Fruit fly (Drosophila melanogaster) whole organism, embryonic: ENCODE measurements around the gene Df31.

ENCODE experiments used
- CG4617 ChIP-seq: fragments of 200-800 bp; sonication (Bioruptor generic); optimal IDR thresholded peaks from 3 replicates; lab custom pipeline; 2016; ENCODE audit warnings: missing biosample characterization, missing genetic modification characterization, borderline replicate concordance
- CG4820 ChIP-seq: fragments of 200-800 bp; sonication (Bioruptor generic); optimal IDR thresholded peaks from 3 replicates; lab custom pipeline; 2016; ENCODE audit warnings: missing biosample characterization, missing genetic modification characterization
- CG6272 ChIP-seq: fragments of 200-800 bp; sonication (Bioruptor generic); IDR thresholded peaks from 2 replicates; pipeline ENCODE4 v1.3.6; 2022; ENCODE audit warnings: missing biosample characterization, missing genetic modification characterization
- CG7963 ChIP-seq: fragments of 200-800 bp; sonication (Bioruptor generic); IDR thresholded peaks from 3 replicates; pipeline ENCODE4 v1.3.6; 2022; ENCODE audit warnings: missing biosample characterization, missing genetic modification characterization; ENCODE audit not compliant: partially characterized antibody
- Hr3 ChIP-seq: fragments of 200-800 bp; sonication (Bioruptor generic); optimal IDR thresholded peaks from 3 replicates; lab custom pipeline; 2016; ENCODE audit warnings: missing biosample characterization, missing genetic modification characterization
- kay ChIP-seq: fragments of 200-800 bp; sonication (Bioruptor generic); optimal IDR thresholded peaks from 2 replicates; lab custom pipeline; 2016; ENCODE audit warnings: missing biosample characterization, missing genetic modification characterization
- pan ChIP-seq, 4 experiments: fragments of >200 bp in 3 of 4; fragments of 200-800 bp in 1 of 4; sonication (Bioruptor generic) in 1 of 4; optimal IDR thresholded peaks in 3 of 4; IDR thresholded peaks in 1 of 4; 2 replicates each; pipeline versions ENCODE4 v1.3.6 to Lab custom; 2017 to 2022; ENCODE audit warnings: missing biosample characterization in 2 of 4, missing genetic modification characterization in 2 of 4, mixed read lengths in 1 of 4
- zen2 ChIP-seq: fragments of 200-800 bp; sonication (Bioruptor generic); IDR thresholded peaks from 3 replicates; pipeline ENCODE4 v1.3.6; 2022; ENCODE audit warnings: missing biosample characterization, missing genetic modification characterization; ENCODE audit not compliant: partially characterized antibody

dm6 chr2L:21629814-21630562, at the start of gene Df31:
- peak; percentile 35 for TF ChIP-seq CG4617
- peak; percentile 19 for TF ChIP-seq Hr3 (GFP tag; lab: Kevin White, UChicago)
- TF ChIP-seq CG6272, result no peak
- peak; percentile 82; the same call in 2 of the 3 replicates for TF ChIP-seq CG7963 (GFP tag; lab: Robert Waterston, UW)
- TF ChIP-seq kay (GFP tag; lab: Kevin White, UChicago), result peak; percentile 1
- no peak; the same call in 2 of the 3 replicates for TF ChIP-seq zen2 (GFP tag; lab: Robert Waterston, UW)
- TF ChIP-seq pan (optimal IDR thresholded peaks at IDR 0.05; lab: Kevin White, UChicago), result no peak
- peak in 1 of 2 experiments; percentile 72 for TF ChIP-seq pan (GFP tag; optimal IDR thresholded peaks at IDR 0.05 in 1 of 2, IDR thresholded peaks at IDR 0.05 in 1 of 2)
- peak; percentile 16 for TF ChIP-seq CG4820
